Worm (Caenorhabditis elegans): ENCODE results near the gene srw-109.

srw-109 gene

DNA sequence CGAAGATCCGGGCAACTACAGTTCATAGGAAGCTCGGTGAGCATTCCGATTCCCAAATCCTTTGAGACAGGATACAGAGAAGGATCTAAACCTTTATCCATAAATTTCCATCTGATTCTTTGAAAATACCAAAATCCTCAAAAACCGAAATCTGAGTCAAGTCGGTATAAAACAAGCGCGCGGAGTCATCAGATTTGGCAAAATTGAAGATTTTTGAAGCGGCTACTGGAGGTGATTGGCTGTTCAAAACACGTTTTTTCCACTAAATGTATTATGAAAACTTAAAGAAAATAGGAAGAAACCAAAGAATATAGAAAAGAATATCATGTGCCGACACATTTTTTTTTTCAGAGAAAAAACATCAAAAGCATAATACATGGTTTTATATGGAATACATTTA lies 34.1 kb downstream of the srw-109 start, which contains the start of gene C14C6.13:
Gene C14C6.13, minus strand, starts transcription at position 101 of the 400 bp plus-strand sequence.
- TF ChIP-seq ceh-13 (GFP tag; optimal IDR thresholded peaks at IDR 0.05), result no peak

DNA sequence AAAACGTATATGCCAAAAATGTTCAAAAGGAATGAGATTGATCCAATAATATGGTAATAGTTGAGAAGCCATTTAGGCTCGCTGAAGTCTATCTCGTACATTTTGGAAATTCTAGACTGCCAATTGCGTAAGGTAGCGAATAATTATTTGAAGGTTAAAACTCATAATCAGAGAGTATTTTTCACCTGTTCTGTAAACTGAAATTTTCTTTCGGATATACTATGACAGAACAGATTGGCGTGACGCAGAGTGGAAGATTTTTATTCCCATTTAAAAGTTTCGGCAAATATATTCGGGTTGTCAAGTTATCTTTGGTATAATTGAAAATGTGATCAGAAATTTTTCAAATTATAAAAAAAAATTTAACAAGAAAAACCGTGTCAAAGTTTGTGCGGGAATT lies 40.6 kb downstream of the srw-109 start, which contains the start of gene sri-72:
Gene sri-72, minus strand, starts transcription at position 101 of the 400 bp plus-strand sequence.
- TF ChIP-seq ama-1 (optimal IDR thresholded peaks at IDR 0.05) (no peak), flt-1 (GFP tag; IDR thresholded peaks at IDR 0.05) (no peak), tbx-37 (GFP tag; conservative IDR thresholded peaks at IDR 0.05) (no peak), ceh-36 (tag; optimal IDR thresholded peaks at IDR 0.05) (no peak), scrt-1 (GFP tag; IDR thresholded peaks at IDR 0.05) (no peak), hmg-4 (GFP tag; optimal IDR thresholded peaks at IDR 0.05) (no peak), tbx-11 (GFP tag; IDR thresholded peaks at IDR 0.05) (no peak), B0310.2 (tag; optimal IDR thresholded peaks at IDR 0.05) (no peak), F13C5.2 (tag; optimal IDR thresholded peaks at IDR 0.05) (no peak), ceh-13 (GFP tag; optimal IDR thresholded peaks at IDR 0.05) (no peak), tra-4 (tag; optimal IDR thresholded peaks at IDR 0.05) (no peak), sea-1 (GFP tag; conservative IDR thresholded peaks at IDR 0.05) (no peak)

ce11 chrV:565984-566383 lies 42.8 kb downstream of the srw-109 start, which contains the start of gene sri-73:
TSS of gene sri-73 (minus strand) at chrV:566084.
- TF ChIP-seq aly-1 (tag; optimal IDR thresholded peaks at IDR 0.05) (no peak), scrt-1 (GFP tag; IDR thresholded peaks at IDR 0.05) (no peak), sea-1 (GFP tag; conservative IDR thresholded peaks at IDR 0.05) (no peak), tbx-37 (GFP tag; conservative IDR thresholded peaks at IDR 0.05) (no peak), hnd-1 (tag; optimal IDR thresholded peaks at IDR 0.05) (no peak), hmbx-1 (tag; optimal IDR thresholded peaks at IDR 0.05) (no peak), pes-1 (GFP tag; IDR thresholded peaks at IDR 0.05) (no peak), hmg-4 (GFP tag; optimal IDR thresholded peaks at IDR 0.05) (no peak), ceh-36 (tag; optimal IDR thresholded peaks at IDR 0.05) (no peak), B0310.2 (tag; optimal IDR thresholded peaks at IDR 0.05) (no peak), ets-7 (tag; optimal IDR thresholded peaks at IDR 0.05) (no peak), flt-1 (GFP tag; IDR thresholded peaks at IDR 0.05) (no peak), ceh-13 (GFP tag; optimal IDR thresholded peaks at IDR 0.05) (no peak)

DNA sequence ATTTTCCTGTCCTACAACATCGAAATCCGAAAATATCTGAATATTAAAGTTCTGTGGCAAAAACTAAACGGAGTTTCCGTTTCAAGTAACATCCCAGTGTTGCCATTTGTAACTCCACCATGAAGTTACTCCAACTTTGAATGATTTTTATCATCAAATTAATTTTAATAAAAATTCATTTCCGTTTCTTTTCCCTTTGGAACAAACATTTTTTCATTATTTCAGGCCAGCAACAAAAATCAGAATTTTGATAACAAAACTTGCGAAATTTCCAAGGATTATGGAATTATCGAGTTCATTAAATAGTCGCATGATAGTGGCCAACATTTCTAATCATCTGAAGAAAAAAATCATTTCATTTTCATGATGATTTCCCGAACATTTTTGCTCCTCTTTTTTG lies 45.9 kb downstream of the srw-109 start, which contains the start of gene C14C6.2:
Gene C14C6.2, plus strand, starts transcription at position 301 of the 400 bp plus-strand sequence.
- TF ChIP-seq ceh-13 (GFP tag; optimal IDR thresholded peaks at IDR 0.05) (no peak), ama-1 (optimal IDR thresholded peaks at IDR 0.05) (no peak), sea-1 (GFP tag; conservative IDR thresholded peaks at IDR 0.05) (no peak), hmg-4 (GFP tag; optimal IDR thresholded peaks at IDR 0.05) (no peak), aly-1 (tag; optimal IDR thresholded peaks at IDR 0.05) (no peak), tbx-37 (GFP tag; conservative IDR thresholded peaks at IDR 0.05) (no peak), pes-1 (GFP tag; IDR thresholded peaks at IDR 0.05) (no peak), B0310.2 (tag; optimal IDR thresholded peaks at IDR 0.05) (no peak), scrt-1 (GFP tag; IDR thresholded peaks at IDR 0.05) (no peak), ets-7 (tag; optimal IDR thresholded peaks at IDR 0.05) (no peak), hnd-1 (tag; optimal IDR thresholded peaks at IDR 0.05) (no peak), flt-1 (GFP tag; IDR thresholded peaks at IDR 0.05) (no peak), hmbx-1 (tag; optimal IDR thresholded peaks at IDR 0.05) (no peak), ceh-36 (tag; optimal IDR thresholded peaks at IDR 0.05) (no peak), tra-4 (tag; optimal IDR thresholded peaks at IDR 0.05) (no peak), F13C5.2 (tag; optimal IDR thresholded peaks at IDR 0.05) (no peak)

DNA sequence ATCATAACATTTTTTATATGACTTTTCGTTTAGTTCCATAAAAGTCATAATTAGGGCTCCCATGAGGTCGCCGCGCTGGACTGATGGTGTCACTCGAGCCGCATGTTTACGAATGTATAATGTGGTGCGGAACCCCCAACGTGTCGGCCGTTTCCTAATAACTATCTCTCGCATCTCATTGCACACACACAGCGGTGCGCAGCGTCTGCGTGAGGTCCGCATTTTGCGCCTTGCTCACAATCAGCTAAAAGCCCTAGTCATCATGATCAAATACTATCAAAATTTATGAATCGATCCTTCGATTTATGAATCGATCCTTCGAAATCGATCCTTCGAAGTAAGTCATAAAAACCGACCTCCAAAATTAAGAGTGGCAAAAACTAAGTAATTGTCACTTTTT lies 48.8 kb downstream of the srw-109 start, which contains the start of gene srx-7:
Gene srx-7, plus strand, starts transcription at position 256 of the 400 bp plus-strand sequence.
- TF ChIP-seq scrt-1 (GFP tag; IDR thresholded peaks at IDR 0.05), result no peak
- TF ChIP-seq F13C5.2 (tag; optimal IDR thresholded peaks at IDR 0.05), result no peak
- TF ChIP-seq hnd-1 (tag; optimal IDR thresholded peaks at IDR 0.05), result no peak
- TF ChIP-seq hmg-4 (GFP tag; optimal IDR thresholded peaks at IDR 0.05), result no peak
- no peak for TF ChIP-seq flt-1 (GFP tag; IDR thresholded peaks at IDR 0.05)
- TF ChIP-seq tbx-37 (GFP tag; conservative IDR thresholded peaks at IDR 0.05), result no peak
- no peak for TF ChIP-seq ceh-36 (tag; optimal IDR thresholded peaks at IDR 0.05)
- no peak for TF ChIP-seq B0310.2 (tag; optimal IDR thresholded peaks at IDR 0.05)
- TF ChIP-seq sea-1 (GFP tag; conservative IDR thresholded peaks at IDR 0.05), result no peak
- TF ChIP-seq ets-7 (tag; optimal IDR thresholded peaks at IDR 0.05), result no peak
- no peak for TF ChIP-seq hmbx-1 (tag; optimal IDR thresholded peaks at IDR 0.05)
- TF ChIP-seq ama-1 (optimal IDR thresholded peaks at IDR 0.05), result no peak
- TF ChIP-seq tra-4 (tag; optimal IDR thresholded peaks at IDR 0.05), result no peak
- no peak for TF ChIP-seq aly-1 (tag; optimal IDR thresholded peaks at IDR 0.05)

Measured in whole organism, early embryonic.